Worm (Caenorhabditis elegans) whole organism, early embryonic: Measurements from ENCODE around the gene D1054.9.

Source experiments
- F13C5.2 ChIP-seq: sonication (generic microtip); optimal IDR thresholded peaks from 2 replicates; lab custom pipeline; 2017; ENCODE audit warnings: mild to moderate bottlenecking, missing genetic modification characterization, inconsistent platforms, missing compliant biosample characterization
- hmg-4 ChIP-seq: fragments of 200-800 bp; sonication (Bioruptor generic); optimal IDR thresholded peaks from 2 replicates; lab custom pipeline; 2018; ENCODE audit warnings: mild to moderate bottlenecking, missing genetic modification characterization, missing compliant biosample characterization

- no peak for TF ChIP-seq hmg-4 (GFP tag; lab: Kevin White, UChicago)
- no peak for TF ChIP-seq F13C5.2
Observed at ce11 chrV:10770026-10770425, 20.8 kb downstream of the D1054.9 start, which contains the start of the genes D1054.1 and pas-2.
